Fruit fly (Drosophila melanogaster) whole organism, prepupa: ENCODE measurements around the gene Jarid2.

Experiments used
- Blimp-1 ChIP-seq: fragments of 200-800 bp; sonication (Bioruptor generic); optimal IDR thresholded peaks from 3 replicates; lab custom pipeline; 2017; ENCODE audit warnings: missing biosample characterization, missing genetic modification characterization, mild to moderate bottlenecking, moderate library complexity, missing genetic modification reagents
- CG10631 ChIP-seq: fragments of 200-800 bp; sonication (Bioruptor generic); optimal IDR thresholded peaks from 2 replicates; lab custom pipeline; 2016; ENCODE audit warnings: missing biosample characterization, missing genetic modification characterization
- CG10669 ChIP-seq: fragments of 200-800 bp; sonication (Bioruptor generic); optimal IDR thresholded peaks from 3 replicates; lab custom pipeline; 2018; ENCODE audit warnings: missing biosample characterization, mild to moderate bottlenecking, missing genetic modification characterization, moderate library complexity
- CG15336 ChIP-seq: fragments of 200-800 bp; sonication (Bioruptor generic); IDR thresholded peaks from 2 replicates; pipeline ENCODE4 v1.3.6; 2022; ENCODE audit warnings: missing biosample characterization, missing genetic modification characterization
- CG1621 ChIP-seq: fragments of 200-800 bp; sonication (Bioruptor generic); optimal IDR thresholded peaks from 3 replicates; lab custom pipeline; 2018; ENCODE audit warnings: missing biosample characterization, mild to moderate bottlenecking, missing genetic modification characterization
- CG16779 ChIP-seq: fragments of 200-800 bp; sonication (Bioruptor generic); optimal IDR thresholded peaks from 3 replicates; lab custom pipeline; 2017; ENCODE audit warnings: missing biosample characterization, mild to moderate bottlenecking, missing genetic modification characterization
- CG3032 ChIP-seq: fragments of 200-800 bp; optimal IDR thresholded peaks from 2 replicates; lab custom pipeline; 2019; ENCODE audit warnings: missing biosample characterization, mild to moderate bottlenecking, missing genetic modification characterization, moderate library complexity
- CG31627 ChIP-seq: fragments of 200-800 bp; sonication (Bioruptor generic); optimal IDR thresholded peaks from 3 replicates; lab custom pipeline; 2016; ENCODE audit warnings: missing biosample characterization, missing genetic modification characterization
- CG32006 ChIP-seq: fragments of 200-800 bp; sonication (Bioruptor generic); optimal IDR thresholded peaks from 3 replicates; lab custom pipeline; 2017; ENCODE audit warnings: missing biosample characterization, mild to moderate bottlenecking, missing genetic modification characterization
- CG34406 ChIP-seq: fragments of 200-800 bp; sonication (Bioruptor generic); optimal IDR thresholded peaks from 3 replicates; lab custom pipeline; 2016; ENCODE audit warnings: missing biosample characterization, missing genetic modification characterization
- CG3919 ChIP-seq: fragments of 200-800 bp; sonication (Bioruptor generic); optimal IDR thresholded peaks from 3 replicates; lab custom pipeline; 2016; ENCODE audit warnings: missing biosample characterization, missing genetic modification characterization
- CG4318 ChIP-seq: fragments of 200-800 bp; sonication (Bioruptor generic); optimal IDR thresholded peaks from 3 replicates; lab custom pipeline; 2017; ENCODE audit warnings: missing biosample characterization, mild to moderate bottlenecking, missing genetic modification characterization
- CG6163 ChIP-seq: fragments of 200-800 bp; sonication (Bioruptor generic); IDR thresholded peaks from 3 replicates; pipeline ENCODE4 v1.3.6; 2022; ENCODE audit warnings: missing biosample characterization, missing genetic modification characterization
- CG6276 ChIP-seq: fragments of 200-800 bp; sonication (Bioruptor generic); optimal IDR thresholded peaks from 2 replicates; lab custom pipeline; 2017; ENCODE audit warnings: missing biosample characterization, mild to moderate bottlenecking, missing genetic modification characterization
- CG6808 ChIP-seq: fragments of 200-800 bp; sonication (Bioruptor generic); optimal IDR thresholded peaks from 3 replicates; lab custom pipeline; 2017; ENCODE audit warnings: missing biosample characterization, missing genetic modification characterization, mild to moderate bottlenecking, moderate library complexity, missing genetic modification reagents
- CG6854 ChIP-seq: fragments of 200-800 bp; sonication (Bioruptor generic); optimal IDR thresholded peaks from 2 replicates; lab custom pipeline; 2017; ENCODE audit warnings: missing biosample characterization, mild to moderate bottlenecking, missing genetic modification characterization
- CG7368 ChIP-seq: fragments of 200-800 bp; sonication (Bioruptor generic); optimal IDR thresholded peaks from 3 replicates; lab custom pipeline; 2016; ENCODE audit warnings: missing biosample characterization, missing genetic modification characterization
- CG8119 ChIP-seq: fragments of 200-800 bp; sonication (Bioruptor generic); IDR thresholded peaks from 3 replicates; pipeline ENCODE4 v1.3.6; 2022; ENCODE audit warnings: missing biosample characterization, missing genetic modification characterization
- CG8319 ChIP-seq: fragments of 200-800 bp; sonication (Bioruptor generic); optimal IDR thresholded peaks from 3 replicates; lab custom pipeline; 2016; ENCODE audit warnings: missing biosample characterization, missing genetic modification characterization
- CG8632 ChIP-seq: fragments of 200-800 bp; sonication (Bioruptor generic); optimal IDR thresholded peaks from 3 replicates; lab custom pipeline; 2016; ENCODE audit warnings: missing biosample characterization, missing genetic modification characterization
- CG9139 ChIP-seq: fragments of 200-800 bp; sonication (Bioruptor generic); optimal IDR thresholded peaks from 3 replicates; lab custom pipeline; 2017; ENCODE audit warnings: missing biosample characterization, mild to moderate bottlenecking, missing genetic modification characterization
- Eip78C ChIP-seq: fragments of 200-800 bp; sonication (Bioruptor generic); peaks from one replicate; lab custom pipeline; 2016; ENCODE audit warnings: missing biosample characterization, missing genetic modification characterization
- Eip93F ChIP-seq: fragments of 200-800 bp; sonication (Bioruptor generic); optimal IDR thresholded peaks from 2 replicates; lab custom pipeline; 2016; ENCODE audit warnings: missing biosample characterization, mild to moderate bottlenecking, missing genetic modification characterization
- Ets21C ChIP-seq: fragments of 200-800 bp; sonication (Bioruptor generic); optimal IDR thresholded peaks from 3 replicates; lab custom pipeline; 2016; ENCODE audit warnings: missing biosample characterization, missing genetic modification characterization
- Ets96B ChIP-seq: fragments of 200-800 bp; optimal IDR thresholded peaks from 2 replicates; lab custom pipeline; 2019; ENCODE audit warnings: missing biosample characterization, mild to moderate bottlenecking, missing genetic modification characterization, moderate library complexity
- Gug ChIP-seq: fragments of 200-800 bp; sonication (Bioruptor generic); IDR thresholded peaks from 2 replicates; pipeline ENCODE4 v1.3.6; 2022; ENCODE audit warnings: missing biosample characterization, missing genetic modification characterization
- Hr38 ChIP-seq: sonication (Bioruptor generic); optimal IDR thresholded peaks from 2 replicates; lab custom pipeline; 2016; ENCODE audit warnings: missing biosample characterization, missing genetic modification characterization
- Hr39 ChIP-seq: fragments of 200-800 bp; sonication (Bioruptor generic); optimal IDR thresholded peaks from 2 replicates; lab custom pipeline; 2016; ENCODE audit warnings: missing biosample characterization, missing genetic modification characterization
- Hr4 ChIP-seq: fragments of 200-800 bp; sonication (Bioruptor generic); optimal IDR thresholded peaks from 3 replicates; lab custom pipeline; 2016; ENCODE audit warnings: missing biosample characterization, missing genetic modification characterization
- Lpt ChIP-seq: fragments of 200-800 bp; sonication (Bioruptor generic); optimal IDR thresholded peaks from 3 replicates; lab custom pipeline; 2016; ENCODE audit warnings: missing biosample characterization, missing genetic modification characterization
- Met ChIP-seq: fragments of 200-800 bp; sonication (Bioruptor generic); optimal IDR thresholded peaks from 3 replicates; lab custom pipeline; 2016; ENCODE audit warnings: missing biosample characterization, missing genetic modification characterization
- OdsH ChIP-seq: fragments of 200-800 bp; sonication (Bioruptor generic); optimal IDR thresholded peaks from 3 replicates; lab custom pipeline; 2016; ENCODE audit warnings: missing biosample characterization, missing genetic modification characterization
- Smox ChIP-seq: fragments of 200-800 bp; sonication (Bioruptor generic); optimal IDR thresholded peaks from 3 replicates; lab custom pipeline; 2016; ENCODE audit warnings: missing biosample characterization, missing genetic modification characterization
- Sox102F ChIP-seq: fragments of 200-800 bp; sonication (Bioruptor generic); optimal IDR thresholded peaks from 2 replicates; lab custom pipeline; 2016; ENCODE audit warnings: missing biosample characterization, mild to moderate bottlenecking, missing genetic modification characterization
- Sox14 ChIP-seq: fragments of 200-800 bp; sonication (Bioruptor generic); optimal IDR thresholded peaks from 3 replicates; lab custom pipeline; 2016; ENCODE audit warnings: missing biosample characterization, missing genetic modification characterization
- Sox15 ChIP-seq: fragments of 200-800 bp; sonication (Bioruptor generic); optimal IDR thresholded peaks from 3 replicates; lab custom pipeline; 2016; ENCODE audit warnings: missing biosample characterization, missing genetic modification characterization
- achi ChIP-seq: fragments of 200-800 bp; sonication (Bioruptor generic); optimal IDR thresholded peaks from 3 replicates; lab custom pipeline; 2016; ENCODE audit warnings: missing biosample characterization, missing genetic modification characterization
- cyc ChIP-seq: fragments of 200-800 bp; sonication (Bioruptor generic); optimal IDR thresholded peaks from 3 replicates; lab custom pipeline; 2016; ENCODE audit warnings: missing biosample characterization, missing genetic modification characterization
- dac ChIP-seq: fragments of 200-800 bp; sonication (Bioruptor generic); optimal IDR thresholded peaks from 2 replicates; lab custom pipeline; 2017; ENCODE audit warnings: missing biosample characterization, mild to moderate bottlenecking, missing genetic modification characterization
- dsx ChIP-seq: fragments of 200-800 bp; optimal IDR thresholded peaks from 3 replicates; lab custom pipeline; 2019; ENCODE audit warnings: missing biosample characterization, mild to moderate bottlenecking, missing genetic modification characterization, moderate library complexity; ENCODE audit not compliant: poor library complexity, severe bottlenecking
- eg ChIP-seq: fragments of 200-800 bp; sonication (Bioruptor generic); IDR thresholded peaks from 3 replicates; pipeline ENCODE4 v1.3.6; 2022; ENCODE audit warnings: missing biosample characterization, missing genetic modification characterization
- esn ChIP-seq: fragments of 200-800 bp; sonication (Bioruptor generic); optimal IDR thresholded peaks from 2 replicates; lab custom pipeline; 2016; ENCODE audit warnings: missing biosample characterization, mild to moderate bottlenecking, missing genetic modification characterization, moderate library complexity
- fd85E ChIP-seq: fragments of 200-800 bp; sonication (Bioruptor generic); optimal IDR thresholded peaks from 3 replicates; lab custom pipeline; 2016; ENCODE audit warnings: missing biosample characterization, missing genetic modification characterization
- fkh ChIP-seq: fragments of 200-800 bp; sonication (Bioruptor generic); optimal IDR thresholded peaks from 3 replicates; lab custom pipeline; 2017; ENCODE audit warnings: missing biosample characterization, mild to moderate bottlenecking, missing genetic modification characterization, moderate library complexity
- lz ChIP-seq: fragments of 200-800 bp; sonication (Bioruptor generic); optimal IDR thresholded peaks from 3 replicates; lab custom pipeline; 2016; ENCODE audit warnings: missing biosample characterization, missing genetic modification characterization
- net ChIP-seq: fragments of 200-800 bp; sonication (Bioruptor generic); optimal IDR thresholded peaks from 3 replicates; lab custom pipeline; 2016; ENCODE audit warnings: missing biosample characterization, missing genetic modification characterization
- pdm3 ChIP-seq: fragments of 200-800 bp; sonication (Bioruptor generic); optimal IDR thresholded peaks from 3 replicates; lab custom pipeline; 2016; ENCODE audit warnings: missing biosample characterization, missing genetic modification characterization
- salr ChIP-seq, 2 experiments: fragments of 200-800 bp; sonication (Bioruptor generic); optimal IDR thresholded peaks; 3 replicates each; lab custom pipeline; 2016 to 2018; ENCODE audit warnings: missing biosample characterization in 2 of 2, missing genetic modification characterization in 2 of 2, mild to moderate bottlenecking in 1 of 2
- spab ChIP-seq: fragments of 200-800 bp; sonication (Bioruptor generic); optimal IDR thresholded peaks from 2 replicates; lab custom pipeline; 2017; ENCODE audit warnings: missing biosample characterization, mild to moderate bottlenecking, missing genetic modification characterization, missing genetic modification reagents
- svp ChIP-seq: fragments of 200-800 bp; sonication (Bioruptor generic); peaks from one replicate; lab custom pipeline; 2016; ENCODE audit warnings: missing biosample characterization, missing genetic modification characterization
- topi ChIP-seq: fragments of 200-800 bp; sonication (Bioruptor generic); optimal IDR thresholded peaks from 3 replicates; lab custom pipeline; 2016; ENCODE audit warnings: missing biosample characterization, missing genetic modification characterization
- vri ChIP-seq: fragments of 200-800 bp; sonication (Bioruptor generic); optimal IDR thresholded peaks from 3 replicates; lab custom pipeline; 2016; ENCODE audit warnings: missing biosample characterization, mild to moderate bottlenecking, missing genetic modification characterization

The Jarid2 gene

dm6 chr3L:9505007-9505712, 28.3 kb downstream of the Jarid2 start, which contains the start of gene path:
Gene path (minus strand): TSS chr3L:9505328.
- TF ChIP-seq lz: no peak
- TF ChIP-seq spab: no peak
- TF ChIP-seq CG3032 (tag; lab: Kevin White, UChicago): peak; percentile 62
- peak; percentile 7 for TF ChIP-seq CG34406 (GFP tag; lab: Kevin White, UChicago)
- no peak for TF ChIP-seq CG8119 (GFP tag; lab: Robert Waterston, UW)
- no peak for TF ChIP-seq fd85E (GFP tag; lab: Kevin White, UChicago)
- TF ChIP-seq CG1621 (tag; lab: Kevin White, UChicago): no peak
- TF ChIP-seq CG6276 (GFP tag; lab: Kevin White, UChicago): peak; percentile 40
- TF ChIP-seq esn: peak; percentile 45
- no peak for TF ChIP-seq dac
- TF ChIP-seq vri: peak; percentile 53
- TF ChIP-seq fkh: peak; percentile 17
- no peak for TF ChIP-seq CG6163 (GFP tag; lab: Robert Waterston, UW)
- TF ChIP-seq CG7368 (GFP tag; lab: Kevin White, UChicago): no peak
- TF ChIP-seq Ets21C (GFP tag; lab: Kevin White, UChicago): no peak
- no peak for TF ChIP-seq Sox15
- no peak for TF ChIP-seq topi (GFP tag; lab: Kevin White, UChicago)
- peak; percentile 12 for TF ChIP-seq Hr4 (GFP tag; lab: Kevin White, UChicago)
- TF ChIP-seq net (GFP tag; lab: Kevin White, UChicago): no peak
- no peak for TF ChIP-seq Smox (GFP tag; lab: Kevin White, UChicago)
- TF ChIP-seq salr (GFP tag; optimal IDR thresholded peaks at IDR 0.05; lab: Kevin White, UChicago): no peak
- TF ChIP-seq CG16779 (tag; lab: Kevin White, UChicago): no peak
- TF ChIP-seq Ets96B (tag; lab: Kevin White, UChicago): peak; percentile 59
- peak; percentile 38 for TF ChIP-seq CG8632 (GFP tag; lab: Kevin White, UChicago)
- TF ChIP-seq CG6808 (GFP tag; lab: Kevin White, UChicago): peak; percentile 19
- TF ChIP-seq pdm3: no peak
- no peak for TF ChIP-seq Met
- TF ChIP-seq eg (GFP tag; lab: Robert Waterston, UW): no peak
- TF ChIP-seq Sox14: no peak
- TF ChIP-seq OdsH (GFP tag; lab: Kevin White, UChicago): no peak
- peak; percentile 30 for TF ChIP-seq CG6854 (GFP tag; lab: Kevin White, UChicago)
- peak; percentile 32 for TF ChIP-seq CG3919 (GFP tag; lab: Kevin White, UChicago)
- TF ChIP-seq svp (GFP tag; lab: Kevin White, UChicago): peak; percentile 77
- TF ChIP-seq CG10631 (GFP tag; lab: Kevin White, UChicago): no peak
- no peak for TF ChIP-seq CG4318 (GFP tag; lab: Kevin White, UChicago)
- no peak for TF ChIP-seq Hr38 (GFP tag; lab: Kevin White, UChicago)
- TF ChIP-seq Eip78C: peak; percentile 78
- peak; percentile 52 for TF ChIP-seq CG32006 (GFP tag; lab: Kevin White, UChicago)
- TF ChIP-seq CG9139 (GFP tag; lab: Kevin White, UChicago): peak; percentile 27
- peak; percentile 3 for TF ChIP-seq dsx (GFP tag; lab: Kevin White, UChicago)
- no peak for TF ChIP-seq Gug (GFP tag; lab: Robert Waterston, UW)
- TF ChIP-seq CG10669 (GFP tag; lab: Kevin White, UChicago): peak; percentile 6
- TF ChIP-seq achi (GFP tag; lab: Kevin White, UChicago): peak; percentile 16
- no peak for TF ChIP-seq Blimp-1 (GFP tag; lab: Kevin White, UChicago)
- no peak for TF ChIP-seq CG15336
- no peak for TF ChIP-seq Sox102F
- no peak for TF ChIP-seq CG31627 (GFP tag; lab: Kevin White, UChicago)
- no peak for TF ChIP-seq Eip93F (GFP tag; lab: Kevin White, UChicago)
- TF ChIP-seq cyc (GFP tag; lab: Kevin White, UChicago): no peak
- no peak for TF ChIP-seq CG8319 (GFP tag; lab: Kevin White, UChicago)
- TF ChIP-seq Lpt (GFP tag; lab: Kevin White, UChicago): no peak
- TF ChIP-seq Hr39 (GFP tag; lab: Kevin White, UChicago): no peak
